Fruit fly (Drosophila melanogaster) whole organism, prepupa: ENCODE measurements around the gene CG6118.
A peak's percentile ranks its signal among the peaks of the same experiment; 100 is the strongest.

ENCODE experiments used
- Blimp-1 ChIP-seq: fragments of 200-800 bp; sonication (Bioruptor generic); optimal IDR thresholded peaks from 3 replicates; lab custom pipeline; 2017; ENCODE audit warnings: missing biosample characterization, missing genetic modification characterization, mild to moderate bottlenecking, moderate library complexity, missing genetic modification reagents
- CG10631 ChIP-seq: fragments of 200-800 bp; sonication (Bioruptor generic); optimal IDR thresholded peaks from 2 replicates; lab custom pipeline; 2016; ENCODE audit warnings: missing biosample characterization, missing genetic modification characterization
- CG10669 ChIP-seq: fragments of 200-800 bp; sonication (Bioruptor generic); optimal IDR thresholded peaks from 3 replicates; lab custom pipeline; 2018; ENCODE audit warnings: missing biosample characterization, mild to moderate bottlenecking, missing genetic modification characterization, moderate library complexity
- CG11294 ChIP-seq: fragments of 200-800 bp; sonication (Bioruptor generic); IDR thresholded peaks from 2 replicates; pipeline ENCODE4 v1.3.6; 2022; ENCODE audit warnings: missing biosample characterization, missing genetic modification characterization
- CG11762 ChIP-seq: fragments of 200-800 bp; sonication (Bioruptor generic); optimal IDR thresholded peaks from 3 replicates; lab custom pipeline; 2016; ENCODE audit warnings: missing biosample characterization, missing genetic modification characterization; ENCODE audit not compliant: insufficient read depth
- CG11902 ChIP-seq: fragments of 200-800 bp; sonication (Bioruptor generic); optimal IDR thresholded peaks from 3 replicates; lab custom pipeline; 2016; ENCODE audit warnings: missing biosample characterization, missing genetic modification characterization
- CG15336 ChIP-seq: fragments of 200-800 bp; sonication (Bioruptor generic); IDR thresholded peaks from 2 replicates; pipeline ENCODE4 v1.3.6; 2022; ENCODE audit warnings: missing biosample characterization, missing genetic modification characterization
- CG1621 ChIP-seq: fragments of 200-800 bp; sonication (Bioruptor generic); optimal IDR thresholded peaks from 3 replicates; lab custom pipeline; 2018; ENCODE audit warnings: missing biosample characterization, mild to moderate bottlenecking, missing genetic modification characterization
- CG16779 ChIP-seq: fragments of 200-800 bp; sonication (Bioruptor generic); optimal IDR thresholded peaks from 3 replicates; lab custom pipeline; 2017; ENCODE audit warnings: missing biosample characterization, mild to moderate bottlenecking, missing genetic modification characterization
- CG3032 ChIP-seq: fragments of 200-800 bp; optimal IDR thresholded peaks from 2 replicates; lab custom pipeline; 2019; ENCODE audit warnings: missing biosample characterization, mild to moderate bottlenecking, missing genetic modification characterization, moderate library complexity
- CG31627 ChIP-seq: fragments of 200-800 bp; sonication (Bioruptor generic); optimal IDR thresholded peaks from 3 replicates; lab custom pipeline; 2016; ENCODE audit warnings: missing biosample characterization, missing genetic modification characterization
- CG32006 ChIP-seq: fragments of 200-800 bp; sonication (Bioruptor generic); optimal IDR thresholded peaks from 3 replicates; lab custom pipeline; 2017; ENCODE audit warnings: missing biosample characterization, mild to moderate bottlenecking, missing genetic modification characterization
- CG34406 ChIP-seq: fragments of 200-800 bp; sonication (Bioruptor generic); optimal IDR thresholded peaks from 3 replicates; lab custom pipeline; 2016; ENCODE audit warnings: missing biosample characterization, missing genetic modification characterization
- CG3919 ChIP-seq: fragments of 200-800 bp; sonication (Bioruptor generic); optimal IDR thresholded peaks from 3 replicates; lab custom pipeline; 2016; ENCODE audit warnings: missing biosample characterization, missing genetic modification characterization
- CG4318 ChIP-seq: fragments of 200-800 bp; sonication (Bioruptor generic); optimal IDR thresholded peaks from 3 replicates; lab custom pipeline; 2017; ENCODE audit warnings: missing biosample characterization, mild to moderate bottlenecking, missing genetic modification characterization
- CG6163 ChIP-seq: fragments of 200-800 bp; sonication (Bioruptor generic); IDR thresholded peaks from 3 replicates; pipeline ENCODE4 v1.3.6; 2022; ENCODE audit warnings: missing biosample characterization, missing genetic modification characterization
- CG6276 ChIP-seq: fragments of 200-800 bp; sonication (Bioruptor generic); optimal IDR thresholded peaks from 2 replicates; lab custom pipeline; 2017; ENCODE audit warnings: missing biosample characterization, mild to moderate bottlenecking, missing genetic modification characterization
- CG6808 ChIP-seq: fragments of 200-800 bp; sonication (Bioruptor generic); optimal IDR thresholded peaks from 3 replicates; lab custom pipeline; 2017; ENCODE audit warnings: missing biosample characterization, missing genetic modification characterization, mild to moderate bottlenecking, moderate library complexity, missing genetic modification reagents
- CG6854 ChIP-seq: fragments of 200-800 bp; sonication (Bioruptor generic); optimal IDR thresholded peaks from 2 replicates; lab custom pipeline; 2017; ENCODE audit warnings: missing biosample characterization, mild to moderate bottlenecking, missing genetic modification characterization
- CG7368 ChIP-seq: fragments of 200-800 bp; sonication (Bioruptor generic); optimal IDR thresholded peaks from 3 replicates; lab custom pipeline; 2016; ENCODE audit warnings: missing biosample characterization, missing genetic modification characterization
- CG8119 ChIP-seq: fragments of 200-800 bp; sonication (Bioruptor generic); IDR thresholded peaks from 3 replicates; pipeline ENCODE4 v1.3.6; 2022; ENCODE audit warnings: missing biosample characterization, missing genetic modification characterization
- CG8632 ChIP-seq: fragments of 200-800 bp; sonication (Bioruptor generic); optimal IDR thresholded peaks from 3 replicates; lab custom pipeline; 2016; ENCODE audit warnings: missing biosample characterization, missing genetic modification characterization
- CG9139 ChIP-seq: fragments of 200-800 bp; sonication (Bioruptor generic); optimal IDR thresholded peaks from 3 replicates; lab custom pipeline; 2017; ENCODE audit warnings: missing biosample characterization, mild to moderate bottlenecking, missing genetic modification characterization
- Eip75B ChIP-seq: fragments of 200-800 bp; sonication (Bioruptor generic); optimal IDR thresholded peaks from 3 replicates; lab custom pipeline; 2016; ENCODE audit warnings: missing biosample characterization, missing genetic modification characterization
- Eip78C ChIP-seq: fragments of 200-800 bp; sonication (Bioruptor generic); peaks from one replicate; lab custom pipeline; 2016; ENCODE audit warnings: missing biosample characterization, missing genetic modification characterization
- Ets21C ChIP-seq: fragments of 200-800 bp; sonication (Bioruptor generic); optimal IDR thresholded peaks from 3 replicates; lab custom pipeline; 2016; ENCODE audit warnings: missing biosample characterization, missing genetic modification characterization
- Gug ChIP-seq: fragments of 200-800 bp; sonication (Bioruptor generic); IDR thresholded peaks from 2 replicates; pipeline ENCODE4 v1.3.6; 2022; ENCODE audit warnings: missing biosample characterization, missing genetic modification characterization
- Hr38 ChIP-seq: sonication (Bioruptor generic); optimal IDR thresholded peaks from 2 replicates; lab custom pipeline; 2016; ENCODE audit warnings: missing biosample characterization, missing genetic modification characterization
- Hr39 ChIP-seq: fragments of 200-800 bp; sonication (Bioruptor generic); optimal IDR thresholded peaks from 2 replicates; lab custom pipeline; 2016; ENCODE audit warnings: missing biosample characterization, missing genetic modification characterization
- Hr4 ChIP-seq: fragments of 200-800 bp; sonication (Bioruptor generic); optimal IDR thresholded peaks from 3 replicates; lab custom pipeline; 2016; ENCODE audit warnings: missing biosample characterization, missing genetic modification characterization
- Lpt ChIP-seq: fragments of 200-800 bp; sonication (Bioruptor generic); optimal IDR thresholded peaks from 3 replicates; lab custom pipeline; 2016; ENCODE audit warnings: missing biosample characterization, missing genetic modification characterization
- OdsH ChIP-seq: fragments of 200-800 bp; sonication (Bioruptor generic); optimal IDR thresholded peaks from 3 replicates; lab custom pipeline; 2016; ENCODE audit warnings: missing biosample characterization, missing genetic modification characterization
- Smox ChIP-seq: fragments of 200-800 bp; sonication (Bioruptor generic); optimal IDR thresholded peaks from 3 replicates; lab custom pipeline; 2016; ENCODE audit warnings: missing biosample characterization, missing genetic modification characterization
- Sox102F ChIP-seq: fragments of 200-800 bp; sonication (Bioruptor generic); optimal IDR thresholded peaks from 2 replicates; lab custom pipeline; 2016; ENCODE audit warnings: missing biosample characterization, mild to moderate bottlenecking, missing genetic modification characterization
- Sox14 ChIP-seq: fragments of 200-800 bp; sonication (Bioruptor generic); optimal IDR thresholded peaks from 3 replicates; lab custom pipeline; 2016; ENCODE audit warnings: missing biosample characterization, missing genetic modification characterization
- Sox15 ChIP-seq: fragments of 200-800 bp; sonication (Bioruptor generic); optimal IDR thresholded peaks from 3 replicates; lab custom pipeline; 2016; ENCODE audit warnings: missing biosample characterization, missing genetic modification characterization
- achi ChIP-seq: fragments of 200-800 bp; sonication (Bioruptor generic); optimal IDR thresholded peaks from 3 replicates; lab custom pipeline; 2016; ENCODE audit warnings: missing biosample characterization, missing genetic modification characterization
- acj6 ChIP-seq: fragments of 200-800 bp; sonication (Bioruptor generic); optimal IDR thresholded peaks from 3 replicates; lab custom pipeline; 2016; ENCODE audit warnings: missing biosample characterization, missing genetic modification characterization
- cyc ChIP-seq: fragments of 200-800 bp; sonication (Bioruptor generic); optimal IDR thresholded peaks from 3 replicates; lab custom pipeline; 2016; ENCODE audit warnings: missing biosample characterization, missing genetic modification characterization
- dac ChIP-seq: fragments of 200-800 bp; sonication (Bioruptor generic); optimal IDR thresholded peaks from 2 replicates; lab custom pipeline; 2017; ENCODE audit warnings: missing biosample characterization, mild to moderate bottlenecking, missing genetic modification characterization
- dsx ChIP-seq: fragments of 200-800 bp; optimal IDR thresholded peaks from 3 replicates; lab custom pipeline; 2019; ENCODE audit warnings: missing biosample characterization, mild to moderate bottlenecking, missing genetic modification characterization, moderate library complexity; ENCODE audit not compliant: poor library complexity, severe bottlenecking
- eg ChIP-seq: fragments of 200-800 bp; sonication (Bioruptor generic); IDR thresholded peaks from 3 replicates; pipeline ENCODE4 v1.3.6; 2022; ENCODE audit warnings: missing biosample characterization, missing genetic modification characterization
- esn ChIP-seq: fragments of 200-800 bp; sonication (Bioruptor generic); optimal IDR thresholded peaks from 2 replicates; lab custom pipeline; 2016; ENCODE audit warnings: missing biosample characterization, mild to moderate bottlenecking, missing genetic modification characterization, moderate library complexity
- fd59A ChIP-seq: fragments of 200-800 bp; sonication (Bioruptor generic); optimal IDR thresholded peaks from 2 replicates; lab custom pipeline; 2017; ENCODE audit warnings: missing biosample characterization, mild to moderate bottlenecking, missing genetic modification characterization, missing genetic modification reagents
- fd85E ChIP-seq: fragments of 200-800 bp; sonication (Bioruptor generic); optimal IDR thresholded peaks from 3 replicates; lab custom pipeline; 2016; ENCODE audit warnings: missing biosample characterization, missing genetic modification characterization
- fkh ChIP-seq: fragments of 200-800 bp; sonication (Bioruptor generic); optimal IDR thresholded peaks from 3 replicates; lab custom pipeline; 2017; ENCODE audit warnings: missing biosample characterization, mild to moderate bottlenecking, missing genetic modification characterization, moderate library complexity
- lz ChIP-seq: fragments of 200-800 bp; sonication (Bioruptor generic); optimal IDR thresholded peaks from 3 replicates; lab custom pipeline; 2016; ENCODE audit warnings: missing biosample characterization, missing genetic modification characterization
- net ChIP-seq: fragments of 200-800 bp; sonication (Bioruptor generic); optimal IDR thresholded peaks from 3 replicates; lab custom pipeline; 2016; ENCODE audit warnings: missing biosample characterization, missing genetic modification characterization
- pdm3 ChIP-seq: fragments of 200-800 bp; sonication (Bioruptor generic); optimal IDR thresholded peaks from 3 replicates; lab custom pipeline; 2016; ENCODE audit warnings: missing biosample characterization, missing genetic modification characterization
- spab ChIP-seq: fragments of 200-800 bp; sonication (Bioruptor generic); optimal IDR thresholded peaks from 2 replicates; lab custom pipeline; 2017; ENCODE audit warnings: missing biosample characterization, mild to moderate bottlenecking, missing genetic modification characterization, missing genetic modification reagents
- ss ChIP-seq, 2 experiments: fragments of 200-800 bp; sonication (Bioruptor generic); optimal IDR thresholded peaks; 2 replicates in 1 of 2; 3 replicates in 1 of 2; lab custom pipeline; 2017 to 2018; ENCODE audit warnings: mild to moderate bottlenecking in 2 of 2, missing biosample characterization in 2 of 2, missing genetic modification characterization in 2 of 2, moderate library complexity in 1 of 2
- svp ChIP-seq: fragments of 200-800 bp; sonication (Bioruptor generic); peaks from one replicate; lab custom pipeline; 2016; ENCODE audit warnings: missing biosample characterization, missing genetic modification characterization

The CG6118 gene

DNA sequence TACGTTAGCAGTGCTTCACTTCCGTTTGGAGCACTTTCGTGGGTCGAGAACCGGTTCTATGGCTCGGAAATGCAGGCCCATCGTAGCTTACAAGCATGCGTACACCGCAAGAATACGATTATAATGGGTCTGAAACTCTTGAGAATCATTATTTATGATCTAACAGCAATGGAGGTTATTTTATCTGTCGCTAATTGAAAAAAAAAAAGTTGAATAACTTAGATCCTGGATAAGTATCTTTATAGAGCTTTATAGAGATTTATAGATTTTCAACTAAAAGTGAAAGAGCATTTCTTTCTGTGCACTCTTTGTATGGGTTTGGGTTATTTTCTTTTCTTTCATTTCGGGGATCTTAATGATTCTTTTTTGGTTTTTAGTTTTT, 6.7 kb downstream of the CG6118 start:
- TF ChIP-seq fd59A (GFP tag; lab: Kevin White, UChicago) (peak; percentile 8), CG6808 (GFP tag; lab: Kevin White, UChicago) (no peak), net (GFP tag; lab: Kevin White, UChicago) (peak; percentile 83), fd85E (no peak), Blimp-1 (GFP tag; lab: Kevin White, UChicago) (no peak), Ets21C (GFP tag; lab: Kevin White, UChicago) (peak; percentile 88), CG16779 (tag; lab: Kevin White, UChicago) (peak; percentile 33), CG4318 (GFP tag; lab: Kevin White, UChicago) (peak; percentile 58), CG6854 (GFP tag; lab: Kevin White, UChicago) (peak; percentile 11), svp (GFP tag; lab: Kevin White, UChicago) (peak; percentile 95), CG11762 (GFP tag; lab: Kevin White, UChicago) (peak; percentile 50), CG31627 (GFP tag; lab: Kevin White, UChicago) (peak; percentile 93), CG7368 (GFP tag; lab: Kevin White, UChicago) (peak; percentile 41), acj6 (GFP tag; lab: Kevin White, UChicago) (peak; percentile 83), CG3032 (tag; lab: Kevin White, UChicago) (peak; percentile 57), fkh (no peak), Eip78C (GFP tag; lab: Kevin White, UChicago) (peak; percentile 95), CG10631 (GFP tag; lab: Kevin White, UChicago) (peak; percentile 74), Sox14 (GFP tag; lab: Kevin White, UChicago) (peak; percentile 90), achi (peak; percentile 83), CG8119 (GFP tag; lab: Robert Waterston, UW) (peak; percentile 76), Hr39 (GFP tag; lab: Kevin White, UChicago) (peak; percentile 92), CG9139 (GFP tag; lab: Kevin White, UChicago) (no peak), CG11902 (GFP tag; lab: Kevin White, UChicago) (peak; percentile 56), cyc (GFP tag; lab: Kevin White, UChicago) (peak; percentile 85), Lpt (GFP tag; lab: Kevin White, UChicago) (peak; percentile 65), spab (GFP tag; lab: Kevin White, UChicago) (peak; percentile 10), OdsH (peak; percentile 84), CG3919 (GFP tag; lab: Kevin White, UChicago) (peak; percentile 80), eg (GFP tag; lab: Robert Waterston, UW) (peak; percentile 75; the same call in 2 of the 3 replicates), CG34406 (peak; percentile 79), CG10669 (GFP tag; lab: Kevin White, UChicago) (peak; percentile 31), CG1621 (peak; percentile 13), Sox102F (GFP tag; lab: Kevin White, UChicago) (peak; percentile 93), CG6276 (peak; percentile 59), pdm3 (peak; percentile 85), lz (GFP tag; lab: Kevin White, UChicago) (peak; percentile 88), Hr4 (GFP tag; lab: Kevin White, UChicago) (peak; percentile 65), CG32006 (GFP tag; lab: Kevin White, UChicago) (peak; percentile 85), Gug (GFP tag; lab: Robert Waterston, UW) (peak; percentile 60), Smox (peak; percentile 93), esn (GFP tag; lab: Kevin White, UChicago) (peak; percentile 94), ss (GFP tag; optimal IDR thresholded peaks at IDR 0.05; lab: Kevin White, UChicago) (peak; percentile 10 to 38), dsx (GFP tag; lab: Kevin White, UChicago) (peak; percentile 50), CG8632 (GFP tag; lab: Kevin White, UChicago) (peak; percentile 75), dac (GFP tag; lab: Kevin White, UChicago) (peak; percentile 34), CG11294 (GFP tag; lab: Robert Waterston, UW) (no peak), CG15336 (GFP tag; lab: Robert Waterston, UW) (peak; percentile 75), Hr38 (no peak), Eip75B (GFP tag; lab: Kevin White, UChicago) (peak; percentile 85), CG6163 (GFP tag; lab: Robert Waterston, UW) (peak; percentile 84), Sox15 (peak; percentile 62)
